Worm (Caenorhabditis elegans): ENCODE measurements around the gene dylt-3.
A peak's percentile ranks its signal among the peaks of the same experiment; 100 is the strongest.

dylt-3 gene

DNA sequence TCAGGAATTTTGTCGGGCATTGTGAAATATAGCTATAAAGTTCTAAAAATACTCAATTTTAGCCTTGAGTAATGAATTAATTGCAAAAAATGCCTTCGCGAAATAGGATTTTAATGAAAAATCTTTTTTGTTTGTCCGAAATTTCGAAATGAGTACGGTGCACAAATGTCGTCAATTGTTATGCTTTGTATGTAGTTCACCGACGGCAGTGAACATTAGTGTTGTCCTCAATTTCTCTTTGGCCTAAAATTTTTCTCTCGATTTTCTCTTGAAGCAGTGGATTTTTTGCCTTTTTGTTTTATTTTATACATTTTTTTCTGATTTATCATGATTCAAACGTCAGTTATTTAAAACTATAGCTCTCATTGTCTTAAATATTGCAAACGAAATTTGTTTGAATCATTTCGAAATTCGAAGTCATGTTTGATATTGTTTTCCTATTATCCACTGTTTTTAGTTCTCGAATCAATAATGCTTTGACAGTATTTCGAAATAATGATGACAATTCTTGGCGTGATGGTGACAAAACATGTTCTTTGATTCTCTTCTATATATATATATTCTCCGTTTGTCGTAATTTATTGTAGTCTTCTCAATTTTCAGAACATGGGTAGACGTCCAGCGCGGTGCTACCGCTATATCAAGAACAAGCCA, 38.1 kb upstream of the dylt-3 start, which contains the start of the genes ints-11 and rpl-10 (continued):
- TF ChIP-seq fkh-10 (GFP tag; optimal IDR thresholded peaks at IDR 0.05), result no peak
- TF ChIP-seq elt-2 (tag; optimal IDR thresholded peaks at IDR 0.05), result peak; percentile 31
- no peak for TF ChIP-seq mml-1 (tag; optimal IDR thresholded peaks at IDR 0.05)
- TF ChIP-seq nhr-237 (tag; optimal IDR thresholded peaks at IDR 0.05), result no peak
- TF ChIP-seq elt-1 (tag; optimal IDR thresholded peaks at IDR 0.05), result no peak
- TF ChIP-seq ztf-4 (tag; optimal IDR thresholded peaks at IDR 0.05), result no peak
- peak; percentile 86 for TF ChIP-seq nfya-1 (tag; optimal IDR thresholded peaks at IDR 0.05; ENCODE audit: insufficient read depth)
- TF ChIP-seq nhr-12 (tag; optimal IDR thresholded peaks at IDR 0.05), result no peak
- TF ChIP-seq jun-1 (tag; optimal IDR thresholded peaks at IDR 0.05), result no peak
- TF ChIP-seq zag-1 (tag; optimal IDR thresholded peaks at IDR 0.05), result no peak
- peak; percentile 29 for TF ChIP-seq lin-39 (tag; optimal IDR thresholded peaks at IDR 0.05)
- peak; percentile 84 for TF ChIP-seq lin-15B (tag; optimal IDR thresholded peaks at IDR 0.05)
- no peak for TF ChIP-seq aly-2 (tag; optimal IDR thresholded peaks at IDR 0.05)
- TF ChIP-seq nhr-28 (tag; optimal IDR thresholded peaks at IDR 0.05), result no peak
- no peak for TF ChIP-seq nhr-67 (tag; optimal IDR thresholded peaks at IDR 0.05)
- no peak for TF ChIP-seq ceh-28 (tag; optimal IDR thresholded peaks at IDR 0.05)
- TF ChIP-seq ZK546.5 (tag; optimal IDR thresholded peaks at IDR 0.05), result no peak
- TF ChIP-seq lsy-12 (tag; optimal IDR thresholded peaks at IDR 0.05), result no peak
- no peak for TF ChIP-seq nhr-11 (tag; optimal IDR thresholded peaks at IDR 0.05)
- no peak for TF ChIP-seq sea-2 (GFP tag; optimal IDR thresholded peaks at IDR 0.05)

ce11 chrII:8144543-8144942, 37.0 kb upstream of the dylt-3 start, which contains the start of gene F10B5.2:
F10B5.2 (plus strand) TSS chrII:8144762.
- no peak for TF ChIP-seq ceh-82 (tag; optimal IDR thresholded peaks at IDR 0.05)
- no peak for TF ChIP-seq hmg-11 (tag; optimal IDR thresholded peaks at IDR 0.05)
- TF ChIP-seq skn-1 (tag; optimal IDR thresholded peaks at IDR 0.05), result no peak

- no peak for TF ChIP-seq lsy-12 (tag; optimal IDR thresholded peaks at IDR 0.05)
- no peak for TF ChIP-seq nhr-67 (tag; optimal IDR thresholded peaks at IDR 0.05)
Observed at ce11 chrII:8149930-8150329, 31.6 kb upstream of the dylt-3 start, which contains the start of gene F10B5.3. F10B5.3 (minus strand) TSS chrII:8150030.

DNA sequence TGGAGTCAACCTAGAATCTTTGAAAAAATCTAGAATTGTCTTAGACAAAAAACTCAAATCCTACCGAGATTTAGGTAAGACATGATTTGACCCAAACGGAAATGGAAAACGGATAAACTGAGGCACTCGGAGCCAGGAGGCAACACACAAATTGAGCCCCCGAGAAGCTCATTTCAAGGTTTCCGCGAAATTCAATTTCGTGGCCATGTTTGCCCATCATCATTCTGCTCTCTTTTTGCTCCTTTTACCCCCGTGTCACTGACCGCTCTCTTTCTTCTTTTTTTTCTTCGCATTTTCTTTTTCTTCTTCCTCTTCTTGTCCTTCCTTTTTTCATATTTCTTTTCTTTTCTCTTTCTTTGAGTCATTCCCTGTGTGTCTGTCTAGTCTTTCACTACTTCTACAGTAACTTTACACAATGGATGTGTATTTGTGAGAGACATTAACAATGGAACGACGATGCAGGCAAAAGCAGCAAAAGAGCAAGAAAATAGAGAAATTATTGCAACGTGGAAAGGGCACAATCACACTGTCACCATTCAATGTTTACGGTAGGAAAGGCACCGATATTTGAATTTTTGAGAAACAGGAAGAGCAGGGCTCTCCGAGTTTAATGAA, 28.7 kb upstream of the dylt-3 start:
- TF ChIP-seq nhr-76 (tag; optimal IDR thresholded peaks at IDR 0.05), result no peak
- no peak for TF ChIP-seq unc-39 (tag; optimal IDR thresholded peaks at IDR 0.05)
- TF ChIP-seq ceh-28 (tag; optimal IDR thresholded peaks at IDR 0.05), result no peak
- TF ChIP-seq fkh-10 (GFP tag; optimal IDR thresholded peaks at IDR 0.05), result peak; percentile 37
- TF ChIP-seq nhr-43 (tag; optimal IDR thresholded peaks at IDR 0.05; ENCODE audit: poor library complexity, severe bottlenecking), result no peak
- no peak for TF ChIP-seq ZK546.5 (tag; optimal IDR thresholded peaks at IDR 0.05)
- TF ChIP-seq elt-2 (tag; optimal IDR thresholded peaks at IDR 0.05), result no peak
- TF ChIP-seq pha-4 (tag; optimal IDR thresholded peaks at IDR 0.05), result peak; percentile 60
- TF ChIP-seq ceh-82 (tag; optimal IDR thresholded peaks at IDR 0.05), result no peak
- no peak for TF ChIP-seq nhr-237 (tag; optimal IDR thresholded peaks at IDR 0.05)

DNA sequence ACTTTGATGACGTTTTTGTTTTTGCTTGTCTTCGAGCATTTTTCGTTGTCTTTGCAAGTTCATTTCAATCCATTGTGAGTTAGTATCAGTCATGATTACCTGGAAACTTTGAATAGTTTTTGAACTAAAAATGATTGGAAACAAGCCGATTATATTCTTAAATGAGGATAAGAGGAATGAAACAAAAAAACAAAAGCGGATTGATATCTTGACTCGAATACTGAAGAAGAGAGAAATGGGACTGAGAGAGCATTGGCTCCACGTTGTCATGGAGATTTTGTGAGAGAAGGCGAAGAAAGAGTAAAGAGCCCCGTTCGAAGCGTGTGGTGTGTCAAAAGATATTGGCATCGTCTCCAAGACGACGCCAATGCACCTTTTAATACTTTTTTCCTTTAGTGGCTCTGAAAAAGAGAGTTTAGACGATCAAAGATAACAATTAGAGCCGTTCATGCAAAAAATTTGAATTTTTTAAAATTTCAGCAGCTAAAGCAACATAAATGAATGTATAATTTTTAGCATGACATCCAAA, 24.6 kb upstream of the dylt-3 start, which contains the start of the genes tub-1 and tmem-138:
Gene tub-1, minus strand, starts transcription at position 101 of the 529 bp plus-strand sequence.
Gene tmem-138, plus strand, starts transcription at position 479 of the 529 bp plus-strand sequence.
- TF ChIP-seq zag-1 (tag; optimal IDR thresholded peaks at IDR 0.05) (no peak), nhr-11 (tag; optimal IDR thresholded peaks at IDR 0.05) (peak; percentile 44)

DNA sequence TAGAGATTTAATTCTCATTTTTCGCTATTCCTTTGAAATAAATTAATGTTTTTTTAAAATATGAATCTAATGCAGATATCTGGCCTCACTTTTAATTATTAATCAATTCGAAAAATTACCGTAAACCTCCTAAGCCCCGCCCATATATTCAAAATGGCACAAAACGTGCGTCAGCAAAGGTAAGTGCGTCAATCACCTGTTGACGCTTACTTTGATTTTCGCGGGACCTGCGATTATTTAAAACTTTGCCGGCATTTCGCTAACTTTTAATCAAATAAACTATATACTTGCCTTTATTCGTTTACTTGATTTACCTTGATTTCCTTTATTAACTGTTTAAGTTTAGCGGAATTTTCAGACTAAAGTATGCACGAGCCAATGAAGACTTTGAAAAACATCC, 23.5 kb upstream of the dylt-3 start, which contains the start of gene pch-2:
Gene pch-2, plus strand, starts transcription at position 359 of the 400 bp plus-strand sequence.
- TF ChIP-seq aly-2 (tag; optimal IDR thresholded peaks at IDR 0.05) (no peak), pha-4 (tag; optimal IDR thresholded peaks at IDR 0.05) (peak; percentile 59), nhr-25 (tag; optimal IDR thresholded peaks at IDR 0.05) (peak; percentile 53), nhr-12 (tag; optimal IDR thresholded peaks at IDR 0.05) (no peak), lin-39 (tag; optimal IDR thresholded peaks at IDR 0.05) (peak; percentile 13), nfya-1 (tag; optimal IDR thresholded peaks at IDR 0.05; ENCODE audit: insufficient read depth) (peak; percentile 71), elt-2 (tag; optimal IDR thresholded peaks at IDR 0.05) (peak; percentile 11), snpc-4 (tag; optimal IDR thresholded peaks at IDR 0.05) (peak; percentile 53), nhr-43 (tag; optimal IDR thresholded peaks at IDR 0.05; ENCODE audit: poor library complexity, severe bottlenecking) (peak; percentile 33), lin-15B (tag; optimal IDR thresholded peaks at IDR 0.05) (peak; percentile 70)
